Worm (Caenorhabditis elegans) whole organism, mixed stage, embryonic: ENCODE measurements around the gene R09D1.13.

Experiments used
- M03D4.4 ChIP-seq: sonication (generic microtip); optimal IDR thresholded peaks from 2 replicates; lab custom pipeline; 2017; ENCODE audit warnings: mild to moderate bottlenecking, missing genetic modification characterization, missing compliant biosample characterization
- bed-3 ChIP-seq: fragments of 200-800 bp; sonication (Bioruptor generic); optimal IDR thresholded peaks from 3 replicates; lab custom pipeline; 2018; ENCODE audit warnings: mild to moderate bottlenecking, missing genetic modification characterization, moderate library complexity, missing compliant biosample characterization
- ceh-39 ChIP-seq: fragments of 150-350 bp; optimal IDR thresholded peaks from 2 replicates; lab custom pipeline; 2014; ENCODE audit warnings: missing biosample characterization, missing genetic modification characterization
- ceh-43 ChIP-seq: fragments of 200-800 bp; sonication (Bioruptor generic); optimal IDR thresholded peaks from 2 replicates; lab custom pipeline; 2018; ENCODE audit warnings: mild to moderate bottlenecking, missing genetic modification characterization, moderate library complexity, missing compliant biosample characterization
- ceh-83 ChIP-seq: fragments of 200-800 bp; sonication (Bioruptor generic); optimal IDR thresholded peaks from 2 replicates; lab custom pipeline; 2018; ENCODE audit warnings: mild to moderate bottlenecking, missing genetic modification characterization, missing compliant biosample characterization
- ces-1 ChIP-seq: fragments of 150-350 bp; optimal IDR thresholded peaks from 2 replicates; lab custom pipeline; 2014; ENCODE audit warnings: missing biosample characterization, missing genetic modification reagents, missing genetic modification characterization
- elt-1 ChIP-seq: sonication (generic microtip); optimal IDR thresholded peaks from 2 replicates; lab custom pipeline; 2017; ENCODE audit warnings: missing genetic modification characterization, mild to moderate bottlenecking, missing compliant biosample characterization, antibody characterized with exemption, moderate library complexity, borderline replicate concordance; ENCODE audit not compliant: insufficient read depth
- elt-3 ChIP-seq: fragments of 150-350 bp; optimal IDR thresholded peaks from 2 replicates; lab custom pipeline; 2014; ENCODE audit warnings: missing biosample characterization, missing genetic modification characterization
- flh-1 ChIP-seq: fragments of 200-800 bp; sonication (Bioruptor generic); optimal IDR thresholded peaks from 2 replicates; lab custom pipeline; 2018; ENCODE audit warnings: mild to moderate bottlenecking, missing genetic modification characterization, moderate library complexity, missing compliant biosample characterization
- ham-2 ChIP-seq: fragments of 200-800 bp; sonication (Bioruptor generic); optimal IDR thresholded peaks from 2 replicates; lab custom pipeline; 2018; ENCODE audit warnings: mild to moderate bottlenecking, missing genetic modification characterization, missing compliant biosample characterization
- hlh-1 ChIP-seq: fragments of 150-350 bp; optimal IDR thresholded peaks from 2 replicates; lab custom pipeline; 2014; ENCODE audit warnings: missing biosample characterization, missing genetic modification reagents, missing genetic modification characterization
- lin-32 ChIP-seq: fragments of 200-800 bp; sonication (Bioruptor generic); optimal IDR thresholded peaks from 2 replicates; lab custom pipeline; 2018; ENCODE audit warnings: mild to moderate bottlenecking, missing genetic modification characterization, missing compliant biosample characterization
- mab-5 ChIP-seq: fragments of 150-350 bp; optimal IDR thresholded peaks from 2 replicates; lab custom pipeline; 2014; ENCODE audit warnings: missing biosample characterization, missing genetic modification characterization
- mep-1 ChIP-seq: fragments of 150-350 bp; optimal IDR thresholded peaks from 2 replicates; lab custom pipeline; 2017; ENCODE audit warnings: missing biosample characterization, missing genetic modification reagents, missing genetic modification characterization, inconsistent platforms
- mls-2 ChIP-seq: sonication (generic microtip); optimal IDR thresholded peaks from 2 replicates; lab custom pipeline; 2016; ENCODE audit warnings: mild to moderate bottlenecking, missing genetic modification characterization, moderate library complexity, missing compliant biosample characterization
- nhr-12 ChIP-seq: fragments of 150-350 bp; optimal IDR thresholded peaks from 2 replicates; lab custom pipeline; 2014; ENCODE audit warnings: missing biosample characterization, missing genetic modification characterization
- nhr-2 ChIP-seq: fragments of 150-350 bp; optimal IDR thresholded peaks from 2 replicates; lab custom pipeline; 2014; ENCODE audit warnings: missing biosample characterization, missing genetic modification characterization
- nhr-237 ChIP-seq: fragments of 150-350 bp; optimal IDR thresholded peaks from 2 replicates; lab custom pipeline; 2014; ENCODE audit warnings: missing biosample characterization, missing genetic modification characterization
- nhr-28 ChIP-seq: fragments of 150-350 bp; optimal IDR thresholded peaks from 2 replicates; lab custom pipeline; 2014; ENCODE audit warnings: missing biosample characterization, missing genetic modification characterization
- nhr-76 ChIP-seq: sonication (generic microtip); optimal IDR thresholded peaks from 2 replicates; lab custom pipeline; 2017; ENCODE audit warnings: missing biosample characterization, missing genetic modification characterization
- pha-4 ChIP-seq: fragments of 150-350 bp; optimal IDR thresholded peaks from 2 replicates; lab custom pipeline; 2018; ENCODE audit warnings: missing biosample characterization, missing genetic modification reagents, missing genetic modification characterization
- sem-2 ChIP-seq: fragments of 200-800 bp; sonication (Bioruptor generic); optimal IDR thresholded peaks from 2 replicates; lab custom pipeline; 2018; ENCODE audit warnings: mild to moderate bottlenecking, missing genetic modification characterization, missing compliant biosample characterization
- snpc-4 ChIP-seq: fragments of 150-350 bp; optimal IDR thresholded peaks from 2 replicates; lab custom pipeline; 2014; ENCODE audit warnings: missing biosample characterization, missing genetic modification characterization
- sptf-1 ChIP-seq: sonication (generic microtip); optimal IDR thresholded peaks from 2 replicates; lab custom pipeline; 2017; ENCODE audit warnings: mild to moderate bottlenecking, missing genetic modification characterization, moderate library complexity, missing compliant biosample characterization
- tbx-8 ChIP-seq: fragments of 200-800 bp; sonication (Bioruptor generic); optimal IDR thresholded peaks from 2 replicates; lab custom pipeline; 2018; ENCODE audit warnings: mild to moderate bottlenecking, missing genetic modification characterization, moderate library complexity, missing compliant biosample characterization
- unc-120 ChIP-seq: sonication (generic microtip); optimal IDR thresholded peaks from 2 replicates; lab custom pipeline; 2017; ENCODE audit warnings: missing genetic modification characterization, missing compliant biosample characterization; ENCODE audit not compliant: poor library complexity, severe bottlenecking
- unc-39 ChIP-seq: fragments of 150-350 bp; optimal IDR thresholded peaks from 2 replicates; lab custom pipeline; 2014; ENCODE audit warnings: missing biosample characterization, missing genetic modification characterization
- zip-8 ChIP-seq: fragments of 150-350 bp; optimal IDR thresholded peaks from 2 replicates; lab custom pipeline; 2014; ENCODE audit warnings: missing biosample characterization, missing genetic modification characterization
- ztf-11 ChIP-seq: fragments of 150-350 bp; optimal IDR thresholded peaks from 2 replicates; lab custom pipeline; 2014; ENCODE audit warnings: missing biosample characterization, missing genetic modification characterization

The R09D1.13 gene

DNA sequence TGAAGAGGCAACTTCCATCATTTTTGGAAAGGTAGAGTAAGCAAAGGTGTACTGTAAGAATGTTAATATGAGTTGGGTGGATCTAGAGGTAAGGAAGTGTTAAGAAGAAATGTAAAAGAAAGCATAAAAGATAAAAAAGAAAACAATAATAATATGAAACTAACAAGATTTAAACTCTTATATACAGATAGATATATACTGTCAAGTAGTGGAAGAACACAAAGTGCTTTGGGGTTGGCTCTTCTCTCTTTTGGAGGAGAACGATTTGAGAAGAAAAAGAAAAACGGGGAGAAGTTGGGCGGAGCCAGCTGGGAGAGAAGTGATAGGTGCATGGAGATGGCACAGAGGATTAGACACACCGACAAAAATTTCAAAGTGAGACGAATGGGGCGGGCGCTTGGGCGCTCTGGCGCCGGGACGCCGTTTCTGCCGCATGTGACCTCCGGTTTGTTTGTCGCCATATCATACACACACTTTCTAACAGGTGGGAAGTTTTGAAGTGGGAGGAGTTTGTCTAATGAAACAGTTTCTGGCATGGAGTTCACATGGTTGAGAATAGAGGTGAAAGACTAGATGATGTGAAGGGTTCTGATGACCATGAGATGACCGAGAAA is 42.2 kb upstream of the R09D1.13 start, which contains the start of gene T19H5.4:
TSS of gene T19H5.4 (minus strand) at position 51 of the 614 bp plus-strand sequence.
- TF ChIP-seq nhr-12 (tag; lab: Kevin White, UChicago) (no peak), ceh-43 (GFP tag; lab: Kevin White, UChicago) (no peak)
- TF ChIP-seq, all 35 proteins: peak for 0

DNA sequence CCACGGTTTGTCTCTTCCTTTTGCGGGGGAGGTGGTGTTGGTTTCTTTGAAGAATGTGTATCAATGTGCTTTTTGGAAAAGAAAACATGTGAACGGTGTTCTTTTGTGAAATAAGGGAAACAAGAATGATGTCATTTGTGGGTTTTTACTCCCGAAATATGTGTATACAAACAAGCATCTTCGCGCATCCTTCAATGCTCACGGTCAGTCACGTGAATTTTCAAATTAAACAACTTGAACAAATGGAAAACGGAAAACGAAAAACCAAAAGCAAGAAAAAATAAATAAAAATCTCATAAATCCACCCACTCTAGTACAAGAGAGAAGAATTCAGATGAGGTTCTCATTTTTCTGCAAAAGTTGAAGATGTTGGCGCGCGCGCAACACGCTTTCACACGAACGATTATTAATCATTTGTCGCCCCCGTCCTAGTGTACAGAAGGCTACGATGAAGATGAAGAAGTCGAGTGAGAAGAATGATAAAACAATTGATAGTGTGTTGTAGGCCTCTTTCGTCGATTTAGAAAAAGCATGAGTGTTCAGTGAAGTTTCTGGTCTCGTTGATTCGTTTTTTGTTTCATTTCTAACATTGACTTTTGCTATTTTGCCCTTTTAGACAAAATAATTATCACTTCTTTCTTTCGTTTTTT is 39.9 kb upstream of the R09D1.13 start:
- TF ChIP-seq mab-5 (tag; lab: Kevin White, UChicago) (no peak), ces-1 (GFP tag; lab: Kevin White, UChicago) (no peak), unc-39 (tag; lab: Kevin White, UChicago) (no peak), mls-2 (tag; lab: Kevin White, UChicago) (no peak), tbx-8 (GFP tag; lab: Kevin White, UChicago) (no peak)
- TF ChIP-seq, all 35 proteins: peak for 0

DNA sequence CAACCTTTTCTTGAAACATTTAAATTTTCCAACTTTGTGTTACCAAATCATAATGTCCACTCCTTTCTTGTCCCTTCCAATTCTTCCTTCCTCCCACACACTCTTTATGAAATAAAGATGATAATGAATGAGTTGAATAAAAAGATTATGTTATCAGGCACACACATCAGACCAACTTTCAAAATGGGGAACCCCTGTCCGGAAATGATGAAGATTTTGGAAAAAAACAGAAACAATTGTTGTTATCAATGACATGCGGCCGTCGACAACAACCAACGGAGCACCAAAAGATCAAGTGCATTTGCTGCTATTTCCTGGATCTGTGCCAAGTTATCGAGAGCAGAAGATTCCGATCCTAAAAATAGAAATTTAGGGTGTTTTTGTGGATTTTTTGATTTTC is 38.1 kb upstream of the R09D1.13 start:
- no peak for TF ChIP-seq zip-8 (tag; lab: Kevin White, UChicago)
- no peak for TF ChIP-seq unc-120 (tag; lab: Kevin White, UChicago)
- no peak for TF ChIP-seq sem-2
- no peak for TF ChIP-seq ham-2 (GFP tag; lab: Kevin White, UChicago)
- no peak for TF ChIP-seq sptf-1 (tag; lab: Kevin White, UChicago)
- no peak for TF ChIP-seq bed-3 (GFP tag; lab: Kevin White, UChicago)
- no peak for TF ChIP-seq pha-4
- TF ChIP-seq M03D4.4 = no peak
- no peak for TF ChIP-seq mep-1 (tag; lab: Kevin White, UChicago)
- no peak for TF ChIP-seq unc-39 (tag; lab: Kevin White, UChicago)
- TF ChIP-seq ces-1 (GFP tag; lab: Kevin White, UChicago) = no peak
- TF ChIP-seq ceh-83 (GFP tag; lab: Kevin White, UChicago) = no peak
- no peak for TF ChIP-seq lin-32 (GFP tag; lab: Kevin White, UChicago)
- TF ChIP-seq tbx-8 (GFP tag; lab: Kevin White, UChicago) = no peak

DNA sequence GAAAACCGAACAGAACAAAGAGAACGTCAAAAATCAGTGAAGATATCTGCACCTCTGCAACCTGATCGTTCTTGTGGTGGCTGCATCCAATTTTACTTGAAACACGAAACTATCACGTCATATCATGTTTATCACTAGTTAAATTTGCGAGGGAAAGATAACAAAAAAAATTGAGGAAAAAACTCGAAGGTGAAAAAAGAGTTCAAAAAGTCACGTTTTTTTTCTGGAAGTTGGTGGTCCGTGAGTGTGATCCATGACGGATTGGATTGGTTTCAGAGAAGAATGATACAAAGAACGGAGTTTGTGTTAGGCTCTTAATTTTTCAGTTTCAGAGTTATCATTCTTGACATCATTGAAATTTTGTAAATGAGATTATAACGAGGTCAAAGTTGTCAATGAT is 37.3 kb upstream of the R09D1.13 start:
- TF ChIP-seq ces-1 (GFP tag; lab: Kevin White, UChicago) (no peak), nhr-76 (tag; lab: Kevin White, UChicago) (no peak), sem-2 (no peak), nhr-2 (no peak), nhr-12 (tag; lab: Kevin White, UChicago) (no peak), ceh-43 (GFP tag; lab: Kevin White, UChicago) (no peak), ceh-39 (tag; lab: Kevin White, UChicago) (no peak), zip-8 (tag; lab: Kevin White, UChicago) (no peak), tbx-8 (GFP tag; lab: Kevin White, UChicago) (no peak), hlh-1 (tag; lab: Kevin White, UChicago) (no peak), elt-3 (no peak), lin-32 (GFP tag; lab: Kevin White, UChicago) (no peak)
- TF ChIP-seq, all 35 proteins: peak for 0

DNA sequence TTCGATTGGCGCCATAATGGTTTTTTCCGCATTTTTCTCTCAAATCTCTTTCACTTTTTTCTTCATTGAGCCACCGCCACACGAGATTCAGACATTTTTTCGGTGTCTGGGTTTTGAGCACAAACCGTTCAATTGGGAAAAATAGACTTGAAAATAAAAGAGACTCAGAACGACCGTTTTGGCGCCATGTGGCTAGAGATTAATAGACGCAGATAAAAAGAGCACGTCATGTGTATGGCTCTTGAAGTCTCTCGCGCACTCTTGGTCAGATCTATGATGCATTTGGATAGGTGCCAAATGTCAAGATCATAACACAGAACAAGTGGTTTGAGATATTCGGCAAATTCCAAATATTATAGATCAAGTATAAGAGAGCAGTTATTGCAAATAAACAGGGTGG is 36.2 kb upstream of the R09D1.13 start:
- no peak for TF ChIP-seq elt-1 (tag; lab: Kevin White, UChicago)
- TF ChIP-seq nhr-76 (tag; lab: Kevin White, UChicago) = no peak
- TF ChIP-seq flh-1 (GFP tag; lab: Kevin White, UChicago) = no peak
- TF ChIP-seq, all 35 proteins: peak for 0

DNA sequence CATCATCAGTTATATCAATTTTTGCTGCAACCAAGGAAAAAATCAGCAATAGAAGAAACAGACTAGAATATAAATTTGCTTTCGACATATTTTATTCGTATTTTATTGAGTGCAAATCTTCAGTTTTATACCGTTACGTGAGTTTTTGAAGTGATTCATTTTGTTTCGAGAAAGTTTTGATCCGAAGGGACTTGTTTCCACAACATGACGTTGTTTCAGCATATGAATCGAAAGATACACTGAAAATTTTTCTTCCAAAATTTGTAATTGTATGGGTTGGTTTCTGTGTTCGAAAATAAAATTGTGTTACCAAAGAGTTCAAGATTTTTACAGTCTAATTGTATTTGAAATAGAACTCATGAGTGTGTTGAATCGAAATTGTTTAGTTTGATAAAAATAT is 34.7 kb upstream of the R09D1.13 start, which contains the start of gene T19H5.7:
TSS of gene T19H5.7 (minus strand) at position 101 of the 400 bp plus-strand sequence.
- no peak for TF ChIP-seq unc-120 (tag; lab: Kevin White, UChicago)
- TF ChIP-seq zip-8 (tag; lab: Kevin White, UChicago) = no peak
- no peak for TF ChIP-seq M03D4.4
- no peak for TF ChIP-seq unc-39 (tag; lab: Kevin White, UChicago)
- TF ChIP-seq ztf-11 (tag; lab: Kevin White, UChicago) = no peak
- TF ChIP-seq snpc-4 = no peak
- TF ChIP-seq mab-5 (tag; lab: Kevin White, UChicago) = no peak
- no peak for TF ChIP-seq nhr-2
- TF ChIP-seq nhr-28 (tag; lab: Kevin White, UChicago) = no peak
- no peak for TF ChIP-seq flh-1 (GFP tag; lab: Kevin White, UChicago)
- no peak for TF ChIP-seq bed-3 (GFP tag; lab: Kevin White, UChicago)
- TF ChIP-seq sem-2 = no peak
- no peak for TF ChIP-seq ceh-43 (GFP tag; lab: Kevin White, UChicago)
- no peak for TF ChIP-seq lin-32 (GFP tag; lab: Kevin White, UChicago)
- TF ChIP-seq nhr-237 = no peak
- no peak for TF ChIP-seq elt-3
